Fruit fly (Drosophila melanogaster): ENCODE data around the gene Nepl4.

DNA sequence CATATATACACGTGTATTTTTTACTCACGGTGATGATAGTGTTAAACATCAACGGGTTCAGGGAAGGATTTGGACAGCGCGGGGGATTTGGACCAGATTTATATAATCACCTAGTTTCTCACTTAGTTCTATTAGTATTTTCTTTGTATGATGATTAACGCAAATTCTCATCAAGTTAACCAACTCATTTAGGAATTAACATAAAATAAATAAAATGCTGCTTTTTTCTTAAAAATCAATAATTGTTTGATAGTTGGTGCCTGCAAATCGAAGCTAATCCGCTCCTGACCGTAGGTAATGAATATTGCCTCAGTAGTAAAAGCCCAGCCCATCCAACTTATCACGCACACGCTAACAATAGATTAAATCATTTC is 15.9 kb upstream of the Nepl4 start:
- TF ChIP-seq CG8478 (optimal IDR thresholded peaks at IDR 0.05) (no peak), psq (optimal IDR thresholded peaks at IDR 0.05) (no peak), pan (optimal IDR thresholded peaks at IDR 0.05) (no peak), usp (GFP tag; optimal IDR thresholded peaks at IDR 0.05) (no peak), EcR (GFP tag; optimal IDR thresholded peaks at IDR 0.05) (no peak)

Measured in whole organism.